Worm (Caenorhabditis elegans) whole organism, midembryonic: Measurements from ENCODE around the gene Y42H9AR.2.

Experiments
- T22C8.4 ChIP-seq: fragments of 200-800 bp; sonication (Bioruptor generic); IDR thresholded peaks from 2 replicates; pipeline ENCODE4 v1.3.6; 2022; ENCODE audit warnings: missing genetic modification characterization, missing compliant biosample characterization
- flt-1 ChIP-seq: fragments of 200-800 bp; sonication (Bioruptor generic); IDR thresholded peaks from 2 replicates; pipeline ENCODE4 v1.3.6; 2022; ENCODE audit warnings: missing genetic modification characterization, missing compliant biosample characterization
- klf-2 ChIP-seq: fragments of 200-800 bp; sonication (Bioruptor generic); conservative IDR thresholded peaks from 2 replicates; pipeline ENCODE4 v1.3.6; 2022; ENCODE audit warnings: missing genetic modification reagents, missing genetic modification characterization, missing compliant biosample characterization
- med-1 ChIP-seq: sonication (generic microtip); optimal IDR thresholded peaks from 2 replicates; lab custom pipeline; 2017; ENCODE audit warnings: missing genetic modification characterization, mild to moderate bottlenecking, missing compliant biosample characterization, antibody characterized with exemption, missing genetic modification reagents; ENCODE audit not compliant: insufficient read depth
- tab-1 ChIP-seq: fragments of 200-800 bp; sonication (Bioruptor generic); IDR thresholded peaks from 2 replicates; pipeline ENCODE4 v1.3.6; 2022; ENCODE audit warnings: missing genetic modification characterization, missing compliant biosample characterization

DNA sequence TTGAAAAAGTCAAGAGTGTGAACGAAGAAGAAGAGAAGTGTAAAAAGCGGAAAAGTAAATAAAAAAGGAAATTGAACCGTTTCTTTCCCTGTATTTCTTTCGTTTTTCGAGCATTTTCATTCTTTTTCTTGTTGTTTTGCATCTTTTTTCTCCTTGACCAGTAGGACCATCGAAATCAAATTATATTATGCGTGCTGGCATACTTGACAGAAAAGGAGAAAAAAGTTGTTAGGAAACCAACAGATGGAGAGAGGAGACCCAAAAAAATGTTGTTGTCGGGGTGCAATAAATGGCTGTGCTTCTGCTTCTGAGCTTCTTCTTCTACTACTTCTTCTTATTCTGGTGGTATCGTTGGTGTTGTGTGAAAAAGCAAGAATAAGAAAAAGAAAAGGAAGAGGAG lies 45.7 kb upstream of the Y42H9AR.2 start:
- TF ChIP-seq T22C8.4 (GFP tag; lab: Robert Waterston, UW) (no peak), med-1 (no peak), tab-1 (no peak), flt-1 (GFP tag; lab: Robert Waterston, UW) (no peak), klf-2 (GFP tag; lab: Robert Waterston, UW) (no peak)
